Fruit fly (Drosophila melanogaster): ENCODE results near the gene obst-G.

Gene obst-G

dm6 chr3L:11947357-11947756, 5.8 kb downstream of the obst-G start, which contains the start of gene CG7252:
CG7252 (plus strand) TSS chr3L:11947675.
- TF ChIP-seq CG17801 (GFP tag; optimal IDR thresholded peaks at IDR 0.05; ENCODE audit: partially characterized antibody), result no peak

- TF ChIP-seq CG17801 (GFP tag; optimal IDR thresholded peaks at IDR 0.05; ENCODE audit: partially characterized antibody), result no peak
Observed at dm6 chr3L:11944752-11945151, 8.4 kb downstream of the obst-G start, which contains the start of gene CG5883. CG5883 (minus strand) TSS chr3L:11944852.

- TF ChIP-seq CG17801 (GFP tag; optimal IDR thresholded peaks at IDR 0.05; ENCODE audit: partially characterized antibody), result no peak
Observed at dm6 chr3L:11941612-11942011, 11.5 kb downstream of the obst-G start, which contains the start of gene Rpt4R. Rpt4R (plus strand) TSS chr3L:11941912.

- no peak for TF ChIP-seq CG17801 (GFP tag; optimal IDR thresholded peaks at IDR 0.05; ENCODE audit: partially characterized antibody)
Observed at dm6 chr3L:11938716-11939115, 14.4 kb downstream of the obst-G start, which contains the start of gene CG44837. CG44837 (minus strand) TSS chr3L:11938872.

- no peak for TF ChIP-seq CG17801 (GFP tag; optimal IDR thresholded peaks at IDR 0.05; ENCODE audit: partially characterized antibody)
Observed at dm6 chr3L:11937270-11937669, 15.8 kb downstream of the obst-G start.

- TF ChIP-seq CG17801 (GFP tag; optimal IDR thresholded peaks at IDR 0.05; ENCODE audit: partially characterized antibody), result no peak
Observed at dm6 chr3L:11931619-11932018, 21.5 kb downstream of the obst-G start.

dm6 chr3L:11927287-11927743, 25.8 kb downstream of the obst-G start, which contains the start of gene byn:
byn (plus strand) TSS chr3L:11927693.
- TF ChIP-seq CG17801 (GFP tag; optimal IDR thresholded peaks at IDR 0.05; ENCODE audit: partially characterized antibody), result no peak

- TF ChIP-seq CG17801 (GFP tag; optimal IDR thresholded peaks at IDR 0.05; ENCODE audit: partially characterized antibody), result no peak
Observed at dm6 chr3L:11925382-11925781, 27.7 kb downstream of the obst-G start.

dm6 chr3L:11924657-11925056, 28.5 kb downstream of the obst-G start, which contains the start of gene SdhAL:
SdhAL (minus strand) TSS chr3L:11924757.
- TF ChIP-seq CG17801 (GFP tag; optimal IDR thresholded peaks at IDR 0.05; ENCODE audit: partially characterized antibody), result no peak

dm6 chr3L:11921213-11921612, 31.9 kb downstream of the obst-G start, which contains the start of gene CG11588:
CG11588 (plus strand) TSS chr3L:11921513.
- TF ChIP-seq CG17801 (GFP tag; optimal IDR thresholded peaks at IDR 0.05; ENCODE audit: partially characterized antibody), result no peak

dm6 chr3L:11918217-11918616, 34.9 kb downstream of the obst-G start:
- no peak for TF ChIP-seq CG17801 (GFP tag; optimal IDR thresholded peaks at IDR 0.05; ENCODE audit: partially characterized antibody)
